Fruit fly (Drosophila melanogaster) whole organism, pupa: ENCODE results near the gene Cpr66D.

Source experiments
- CG15710 ChIP-seq: fragments of 200-800 bp; sonication (Bioruptor generic); optimal IDR thresholded peaks from 2 replicates; lab custom pipeline; 2018; ENCODE audit warnings: missing biosample characterization, mild to moderate bottlenecking, missing genetic modification characterization, moderate library complexity
- CG17806 ChIP-seq: fragments of 200-800 bp; sonication (Bioruptor generic); optimal IDR thresholded peaks from 2 replicates; lab custom pipeline; 2018; ENCODE audit warnings: missing biosample characterization, mild to moderate bottlenecking, missing genetic modification characterization, moderate library complexity
- CG32121 ChIP-seq: fragments of 200-800 bp; sonication (Bioruptor generic); IDR thresholded peaks from 2 replicates; pipeline ENCODE4 v1.3.6; 2022; ENCODE audit warnings: missing biosample characterization, missing genetic modification characterization
- CG34367 ChIP-seq: fragments of 200-800 bp; sonication (Bioruptor generic); optimal IDR thresholded peaks from 2 replicates; lab custom pipeline; 2018; ENCODE audit warnings: missing biosample characterization, mild to moderate bottlenecking, missing genetic modification characterization
- CG4496 ChIP-seq: fragments of 200-800 bp; sonication (Bioruptor generic); IDR thresholded peaks from 3 replicates; pipeline ENCODE4 v1.3.6; 2022; ENCODE audit warnings: missing biosample characterization, missing genetic modification characterization
- CG8159 ChIP-seq: fragments of 200-800 bp; sonication (Bioruptor generic); optimal IDR thresholded peaks from 3 replicates; lab custom pipeline; 2018; ENCODE audit warnings: missing biosample characterization, mild to moderate bottlenecking, missing genetic modification characterization, moderate library complexity
- CG8301 ChIP-seq: fragments of 200-800 bp; sonication (Bioruptor generic); optimal IDR thresholded peaks from 2 replicates; lab custom pipeline; 2018; ENCODE audit warnings: missing biosample characterization, mild to moderate bottlenecking, missing genetic modification characterization
- D1 ChIP-seq: fragments of 200-800 bp; sonication (Bioruptor generic); optimal IDR thresholded peaks from 2 replicates; lab custom pipeline; 2018; ENCODE audit warnings: missing biosample characterization, mild to moderate bottlenecking, missing genetic modification characterization, moderate library complexity
- EcR ChIP-seq: fragments of 200-800 bp; sonication (Bioruptor generic); optimal IDR thresholded peaks from 3 replicates; lab custom pipeline; 2019; ENCODE audit warnings: missing biosample characterization, missing genetic modification characterization, mild to moderate bottlenecking, moderate library complexity, missing genetic modification reagents
- Ets98B ChIP-seq: fragments of 200-800 bp; sonication (Bioruptor generic); IDR thresholded peaks from 2 replicates; pipeline ENCODE4 v1.3.6; 2022; ENCODE audit warnings: missing biosample characterization, missing genetic modification characterization
- Snoo ChIP-seq: fragments of 200-800 bp; sonication (Bioruptor generic); optimal IDR thresholded peaks from 3 replicates; lab custom pipeline; 2017; ENCODE audit warnings: missing biosample characterization, mild to moderate bottlenecking, missing genetic modification characterization, inconsistent platforms
- fd96Ca ChIP-seq: fragments of 200-800 bp; sonication (Bioruptor generic); IDR thresholded peaks from 3 replicates; pipeline ENCODE4 v1.3.6; 2022; ENCODE audit warnings: missing biosample characterization, missing genetic modification characterization
- gl ChIP-seq: fragments of 200-800 bp; sonication (Bioruptor generic); optimal IDR thresholded peaks from 2 replicates; lab custom pipeline; 2018; ENCODE audit warnings: missing biosample characterization, mild to moderate bottlenecking, missing genetic modification characterization
- rn ChIP-seq: fragments of 200-800 bp; sonication (Bioruptor generic); IDR thresholded peaks from 2 replicates; pipeline ENCODE4 v1.3.6; 2022; ENCODE audit warnings: missing biosample characterization, missing genetic modification characterization

DNA sequence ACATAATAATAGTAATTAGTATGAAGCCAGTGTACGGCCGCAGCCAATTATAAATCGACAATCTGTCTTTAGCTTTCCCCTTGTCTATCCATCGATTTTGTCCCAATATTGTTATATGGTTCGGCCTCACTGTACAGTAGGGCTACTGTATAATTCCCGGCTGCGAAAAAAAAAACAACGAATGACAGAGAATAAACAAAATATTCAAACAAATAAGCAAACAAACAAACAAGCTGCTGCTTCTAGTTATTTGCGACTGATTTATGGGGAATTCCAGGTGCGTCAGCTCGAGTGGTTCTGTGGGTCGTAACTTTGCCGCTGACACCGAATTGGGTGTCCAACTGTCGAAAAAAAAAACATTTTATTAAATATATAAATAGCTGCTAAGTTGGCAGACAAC, 49.4 kb downstream of the Cpr66D start:
- TF ChIP-seq Ets98B (no peak), EcR (no peak), CG32121 (GFP tag; lab: Robert Waterston, UW) (no peak), CG17806 (no peak), Snoo (tag; lab: Kevin White, UChicago) (no peak), CG34367 (tag; lab: Kevin White, UChicago) (no peak), D1 (no peak), CG8159 (tag; lab: Kevin White, UChicago) (no peak), rn (no peak), CG15710 (no peak), gl (tag; lab: Kevin White, UChicago) (no peak), fd96Ca (GFP tag; lab: Robert Waterston, UW) (no peak), CG4496 (GFP tag; lab: Robert Waterston, UW) (no peak), CG8301 (no peak)
